Fruit fly (Drosophila melanogaster): Measurements from ENCODE around the gene Mst36Fa.

Gene Mst36Fa

dm6 chr2L:18689376-18689775, 12.6 kb upstream of the Mst36Fa start, which contains the start of gene CG10336 (continued):
- TF ChIP-seq CG8290 (GFP tag; optimal IDR thresholded peaks at IDR 0.05) = no peak
- TF ChIP-seq CG8290 (tag; optimal IDR thresholded peaks at IDR 0.05) = peak in 1 of 2 experiments; percentile 1
- TF ChIP-seq CG11456 (GFP tag; IDR thresholded peaks at IDR 0.05) = no peak
- no peak for TF ChIP-seq sc (optimal IDR thresholded peaks at IDR 0.05)
- no peak for TF ChIP-seq sc (GFP tag; optimal IDR thresholded peaks at IDR 0.05)
- no peak for TF ChIP-seq hth (optimal IDR thresholded peaks at IDR 0.05)
- TF ChIP-seq CG12219 (GFP tag; optimal IDR thresholded peaks at IDR 0.05) = no peak
- TF ChIP-seq ci (GFP tag; IDR thresholded peaks at IDR 0.05) = no peak
- TF ChIP-seq CG10366 (GFP tag; IDR thresholded peaks at IDR 0.05) = no peak
- TF ChIP-seq E2f2 (GFP tag; IDR thresholded peaks at IDR 0.05) = peak; percentile 91
- TF ChIP-seq ro (GFP tag; IDR thresholded peaks at IDR 0.05) = no peak
- TF ChIP-seq CG15011 (GFP tag; optimal IDR thresholded peaks at IDR 0.05) = no peak
- no peak for TF ChIP-seq CG14441 (GFP tag; IDR thresholded peaks at IDR 0.05)
- no peak for TF ChIP-seq Atf3 (GFP tag; optimal IDR thresholded peaks at IDR 0.05)
- TF ChIP-seq Nf-YB (GFP tag; optimal IDR thresholded peaks at IDR 0.05) = peak; percentile 2
- TF ChIP-seq al (GFP tag; IDR thresholded peaks at IDR 0.05) = no peak
- 0 out of 2 replicates have a peak, but pooled peaks have one; percentile 25 for TF ChIP-seq ato (GFP tag; IDR thresholded peaks at IDR 0.05; ENCODE audit: partially characterized antibody)
- no peak for TF ChIP-seq dysf (GFP tag; IDR thresholded peaks at IDR 0.05)
- no peak for TF ChIP-seq CG18599 (GFP tag; optimal IDR thresholded peaks at IDR 0.05)
- peak; percentile 21 for TF ChIP-seq CG14710 (tag; optimal IDR thresholded peaks at IDR 0.05)
- peak; percentile 9 for TF ChIP-seq Lhr (GFP tag; optimal IDR thresholded peaks at IDR 0.05)
- no peak for TF ChIP-seq CG31388 (GFP tag; optimal IDR thresholded peaks at IDR 0.05)
- no peak for TF ChIP-seq HLH54F (GFP tag; optimal IDR thresholded peaks at IDR 0.05)
- peak; percentile 49 for TF ChIP-seq Sin3A (optimal IDR thresholded peaks at IDR 0.05)
- no peak for TF ChIP-seq Usf (GFP tag; optimal IDR thresholded peaks at IDR 0.05)
- TF ChIP-seq her (GFP tag; optimal IDR thresholded peaks at IDR 0.05) = no peak
- TF ChIP-seq croc (GFP tag; conservative IDR thresholded peaks at IDR 0.05) = no peak
- peak; percentile 64 for TF ChIP-seq MESR4 (GFP tag; optimal IDR thresholded peaks at IDR 0.05)
- TF ChIP-seq CG6765 (GFP tag; optimal IDR thresholded peaks at IDR 0.05) = no peak
- no peak for TF ChIP-seq CG7556 (GFP tag; optimal IDR thresholded peaks at IDR 0.05)
- no peak for TF ChIP-seq aop (GFP tag; IDR thresholded peaks at IDR 0.05)
- TF ChIP-seq Hmr (GFP tag; optimal IDR thresholded peaks at IDR 0.05) = no peak
- TF ChIP-seq CG9932 (GFP tag; IDR thresholded peaks at IDR 0.05) = peak; percentile 36; the same call in 1 of the 2 replicates
- no peak for TF ChIP-seq zf30C (GFP tag; optimal IDR thresholded peaks at IDR 0.05)
- TF ChIP-seq kni (GFP tag; optimal IDR thresholded peaks at IDR 0.05) = no peak
- TF ChIP-seq Eip74EF (GFP tag; optimal IDR thresholded peaks at IDR 0.05) = no peak
- TF ChIP-seq CG31441 (GFP tag; IDR thresholded peaks at IDR 0.05) = no peak
- no peak for TF ChIP-seq sisA (GFP tag; IDR thresholded peaks at IDR 0.05)
- TF ChIP-seq ac (GFP tag; optimal IDR thresholded peaks at IDR 0.05) = no peak
- TF ChIP-seq CG3838 (GFP tag; optimal IDR thresholded peaks at IDR 0.05) = no peak
- TF ChIP-seq CG17612 (GFP tag; IDR thresholded peaks at IDR 0.05) = no peak
- TF ChIP-seq PHDP (tag; optimal IDR thresholded peaks at IDR 0.05) = no peak
- no peak for TF ChIP-seq ftz-f1 (GFP tag; optimal IDR thresholded peaks at IDR 0.05)
- TF ChIP-seq ara (GFP tag; IDR thresholded peaks at IDR 0.05) = no peak
- TF ChIP-seq CG1602 (GFP tag; optimal IDR thresholded peaks at IDR 0.05) = no peak
- no peak for TF ChIP-seq CG2199 (GFP tag; IDR thresholded peaks at IDR 0.05)
- no peak for TF ChIP-seq CG11560 (tag; IDR thresholded peaks at IDR 0.05)
- TF ChIP-seq Xrp1 (GFP tag; IDR thresholded peaks at IDR 0.05) = no peak
- TF ChIP-seq CG7963 (GFP tag; IDR thresholded peaks at IDR 0.05; ENCODE audit: partially characterized antibody) = 0 out of 3 replicates have a peak, but pooled peaks have one; percentile 30
- no peak for TF ChIP-seq CG17361 (GFP tag; IDR thresholded peaks at IDR 0.05)
- TF ChIP-seq CG30020 (tag; optimal IDR thresholded peaks at IDR 0.05) = no peak
- peak; percentile 42 for TF ChIP-seq CG2129 (GFP tag; IDR thresholded peaks at IDR 0.05; ENCODE audit: partially characterized antibody)
- TF ChIP-seq ham (GFP tag; IDR thresholded peaks at IDR 0.05) = no peak

Data from whole organism, embryonic.